Worm (Caenorhabditis elegans): ENCODE measurements around the gene Y37D8A.6.

Gene Y37D8A.6

ce11 chrIII:12904987-12905541 is 35.0 kb upstream of the Y37D8A.6 start, which contains the start of gene cox-5A (continued):
- peak; percentile 91; the same call in 1 of the 2 replicates for TF ChIP-seq F37B4.10 (GFP tag; IDR thresholded peaks at IDR 0.05)
- TF ChIP-seq let-607 (tag; optimal IDR thresholded peaks at IDR 0.05): peak; percentile 90 to 95
- TF ChIP-seq madf-6 (GFP tag; IDR thresholded peaks at IDR 0.05): peak; percentile 97
- peak; percentile 78; the same call in 1 of the 2 replicates for TF ChIP-seq ceh-58 (GFP tag; IDR thresholded peaks at IDR 0.05)
- no peak for TF ChIP-seq hlh-26 (GFP tag; conservative IDR thresholded peaks at IDR 0.05)
- TF ChIP-seq madf-3 (GFP tag; IDR thresholded peaks at IDR 0.05): peak; percentile 97
- TF ChIP-seq ama-1 (optimal IDR thresholded peaks at IDR 0.05): peak; percentile 0
- peak in 1 of 2 experiments; percentile 88 for TF ChIP-seq ama-1 (GFP tag; optimal IDR thresholded peaks at IDR 0.05)
- TF ChIP-seq pha-4 (tag; optimal IDR thresholded peaks at IDR 0.05): peak; percentile 98
- TF ChIP-seq dpl-1 (GFP tag; optimal IDR thresholded peaks at IDR 0.05): peak; percentile 99
- peak; percentile 98 for TF ChIP-seq Y95B8A.8 (GFP tag; IDR thresholded peaks at IDR 0.05)
- peak; percentile 97 for TF ChIP-seq atf-7 (tag; optimal IDR thresholded peaks at IDR 0.05)
- peak; percentile 93 for TF ChIP-seq F49E8.2 (tag; optimal IDR thresholded peaks at IDR 0.05; ENCODE audit: insufficient read depth)
- peak; percentile 97 for TF ChIP-seq C06A6.2 (GFP tag; conservative IDR thresholded peaks at IDR 0.05)
- peak; percentile 66; the same call in 1 of the 2 replicates for TF ChIP-seq egrh-3 (GFP tag; IDR thresholded peaks at IDR 0.05)
- peak; percentile 95 for TF ChIP-seq hmg-20 (GFP tag; IDR thresholded peaks at IDR 0.05)
- peak; percentile 99 for TF ChIP-seq nfyb-1 (GFP tag; IDR thresholded peaks at IDR 0.05)
- peak; percentile 97 for TF ChIP-seq snpc-1.3 (tag; optimal IDR thresholded peaks at IDR 0.05; ENCODE audit: insufficient read depth)
- TF ChIP-seq nfya-1 (tag; optimal IDR thresholded peaks at IDR 0.05; ENCODE audit: borderline replicate concordance, insufficient read depth): no peak
- no peak for TF ChIP-seq lsy-27 (tag; optimal IDR thresholded peaks at IDR 0.05; ENCODE audit: borderline replicate concordance, insufficient read depth)
- peak; percentile 71 for TF ChIP-seq T26A5.8 (tag; optimal IDR thresholded peaks at IDR 0.05)
- TF ChIP-seq Y53G8AR.9 (GFP tag; conservative IDR thresholded peaks at IDR 0.05): peak; percentile 100
- peak; percentile 47; the same call in 1 of the 2 replicates for TF ChIP-seq Y53F4B.3 (GFP tag; IDR thresholded peaks at IDR 0.05)
- peak; percentile 90 for TF ChIP-seq snpc-1.1 (tag; optimal IDR thresholded peaks at IDR 0.05; ENCODE audit: insufficient read depth)
- TF ChIP-seq let-526 (GFP tag; IDR thresholded peaks at IDR 0.05): peak; percentile 96
- peak; percentile 98 for TF ChIP-seq chd-7 (tag; optimal IDR thresholded peaks at IDR 0.05)
- TF ChIP-seq lag-1 (GFP tag; IDR thresholded peaks at IDR 0.05): peak; percentile 76; the same call in 1 of the 2 replicates
- no peak for TF ChIP-seq tbx-9 (tag; optimal IDR thresholded peaks at IDR 0.05; ENCODE audit: borderline replicate concordance)
- TF ChIP-seq nhr-27 (tag; optimal IDR thresholded peaks at IDR 0.05): peak; percentile 63
- 0 out of 2 replicates have a peak, but pooled peaks have one; percentile 69 for TF ChIP-seq ceh-40 (GFP tag; IDR thresholded peaks at IDR 0.05)
- TF ChIP-seq unc-62 (GFP tag; optimal IDR thresholded peaks at IDR 0.05): peak; percentile 68
- TF ChIP-seq lin-40 (tag; optimal IDR thresholded peaks at IDR 0.05): peak; percentile 99
- TF ChIP-seq bed-2 (GFP tag; IDR thresholded peaks at IDR 0.05): peak; percentile 79
- peak; percentile 87 for TF ChIP-seq F33H1.4 (GFP tag; IDR thresholded peaks at IDR 0.05)
- TF ChIP-seq lin-54 (GFP tag; optimal IDR thresholded peaks at IDR 0.05): peak; percentile 100
- TF ChIP-seq F23B12.7 (tag; optimal IDR thresholded peaks at IDR 0.05; ENCODE audit: insufficient read depth): peak; percentile 98
- no peak for TF ChIP-seq akir-1 (GFP tag; optimal IDR thresholded peaks at IDR 0.05)
- 0 out of 2 replicates have a peak, but pooled peaks have one; percentile 50 for TF ChIP-seq cebp-2 (GFP tag; IDR thresholded peaks at IDR 0.05)
- TF ChIP-seq mcd-1 (GFP tag; IDR thresholded peaks at IDR 0.05): peak; percentile 97
- peak; percentile 77 for TF ChIP-seq egl-44 (GFP tag; IDR thresholded peaks at IDR 0.05)
- TF ChIP-seq F39B2.1 (GFP tag; IDR thresholded peaks at IDR 0.05): peak; percentile 82; the same call in 1 of the 2 replicates
- peak; percentile 78 to 99 (median 94) for TF ChIP-seq lin-35 (GFP tag; optimal IDR thresholded peaks at IDR 0.05)
- peak; percentile 72; the same call in 1 of the 2 replicates for TF ChIP-seq lin-26 (GFP tag; IDR thresholded peaks at IDR 0.05)
- TF ChIP-seq ZK185.1 (tag; optimal IDR thresholded peaks at IDR 0.05; ENCODE audit: poor library complexity, severe bottlenecking): peak; percentile 98
- peak; percentile 38 for TF ChIP-seq rpc-1 (optimal IDR thresholded peaks at IDR 0.05)
- TF ChIP-seq rpc-1 (tag; optimal IDR thresholded peaks at IDR 0.05): no peak

All from whole organism, young adult.